Worm (Caenorhabditis elegans) whole organism, midembryonic: ENCODE data around the gene K02D3.2.

Source experiments
- T22C8.4 ChIP-seq: fragments of 200-800 bp; sonication (Bioruptor generic); IDR thresholded peaks from 2 replicates; pipeline ENCODE4 v1.3.6; 2022; ENCODE audit warnings: missing genetic modification characterization, missing compliant biosample characterization
- cog-1 ChIP-seq: sonication (generic microtip); optimal IDR thresholded peaks from 2 replicates; lab custom pipeline; 2016; ENCODE audit warnings: missing genetic modification characterization, missing compliant biosample characterization
- flt-1 ChIP-seq: fragments of 200-800 bp; sonication (Bioruptor generic); IDR thresholded peaks from 2 replicates; pipeline ENCODE4 v1.3.6; 2022; ENCODE audit warnings: missing genetic modification characterization, missing compliant biosample characterization
- tab-1 ChIP-seq: fragments of 200-800 bp; sonication (Bioruptor generic); IDR thresholded peaks from 2 replicates; pipeline ENCODE4 v1.3.6; 2022; ENCODE audit warnings: missing genetic modification characterization, missing compliant biosample characterization
- ztf-23 ChIP-seq: fragments of 200-800 bp; sonication (Bioruptor generic); IDR thresholded peaks from 2 replicates; pipeline ENCODE4 v1.3.6; 2022; ENCODE audit warnings: missing genetic modification reagents, missing genetic modification characterization, missing compliant biosample characterization

DNA sequence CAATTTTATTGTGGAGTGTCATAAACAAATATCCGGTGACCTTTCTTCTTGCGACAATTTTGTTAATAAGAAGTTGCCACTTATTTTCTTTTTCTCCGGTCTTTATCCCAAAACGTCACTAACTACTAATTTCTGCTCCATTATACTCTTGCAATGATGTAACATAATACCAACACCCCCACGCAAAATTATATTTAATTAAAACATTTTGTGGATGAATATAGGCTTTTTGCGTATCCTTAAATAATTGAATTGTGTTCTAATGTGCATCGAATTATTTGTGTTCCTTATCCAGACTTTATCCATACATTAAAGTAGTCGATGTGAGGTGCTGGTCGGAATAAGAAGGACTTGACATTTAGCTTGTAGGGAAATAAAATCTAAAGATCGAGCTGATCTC, 8.9 kb downstream of the K02D3.2 start:
- TF ChIP-seq ztf-23 (no peak), cog-1 (no peak), tab-1 (GFP tag; lab: Robert Waterston, UW) (no peak), T22C8.4 (GFP tag; lab: Robert Waterston, UW) (no peak), flt-1 (GFP tag; lab: Robert Waterston, UW) (no peak)
